Worm (Caenorhabditis elegans) whole organism, L2 larva: ENCODE measurements around the gene W02D7.5.

Experiments
- C34F6.9 ChIP-seq: fragments of 150-350 bp; optimal IDR thresholded peaks from 2 replicates; lab custom pipeline; 2014; ENCODE audit warnings: missing biosample characterization, missing genetic modification characterization
- Y55F3AM.14 ChIP-seq: fragments of 200-800 bp; sonication (Bioruptor generic); optimal IDR thresholded peaks from 2 replicates; lab custom pipeline; 2018; ENCODE audit warnings: mild to moderate bottlenecking, missing genetic modification characterization, missing compliant biosample characterization
- ama-1 ChIP-seq: fragments of 150-350 bp; optimal IDR thresholded peaks from 2 replicates; lab custom pipeline; 2018; ENCODE audit warnings: inconsistent platforms
- ceh-82 ChIP-seq: fragments of 150-350 bp; optimal IDR thresholded peaks from 2 replicates; lab custom pipeline; 2014; ENCODE audit warnings: missing biosample characterization, missing genetic modification characterization
- lin-39 ChIP-seq: fragments of 150-350 bp; optimal IDR thresholded peaks from 2 replicates; lab custom pipeline; 2014; ENCODE audit warnings: missing biosample characterization, missing genetic modification reagents, missing genetic modification characterization
- mab-5 ChIP-seq: fragments of 150-350 bp; optimal IDR thresholded peaks from 2 replicates; lab custom pipeline; 2014; ENCODE audit warnings: missing biosample characterization, missing genetic modification characterization
- nhr-10 ChIP-seq: sonication (generic microtip); optimal IDR thresholded peaks from 2 replicates; lab custom pipeline; 2017; ENCODE audit warnings: missing biosample characterization, missing genetic modification characterization
- nhr-11 ChIP-seq: fragments of 150-350 bp; optimal IDR thresholded peaks from 2 replicates; lab custom pipeline; 2014; ENCODE audit warnings: missing biosample characterization, missing genetic modification characterization
- nhr-12 ChIP-seq: fragments of 150-350 bp; optimal IDR thresholded peaks from 2 replicates; lab custom pipeline; 2014; ENCODE audit warnings: missing biosample characterization, missing genetic modification characterization
- nhr-23 ChIP-seq: fragments of 150-350 bp; optimal IDR thresholded peaks from 2 replicates; lab custom pipeline; 2014; ENCODE audit warnings: missing biosample characterization, missing genetic modification reagents, missing genetic modification characterization
- zag-1 ChIP-seq: fragments of 150-350 bp; optimal IDR thresholded peaks from 2 replicates; lab custom pipeline; 2014; ENCODE audit warnings: missing biosample characterization, missing genetic modification characterization
- ztf-11 ChIP-seq: sonication (generic microtip); optimal IDR thresholded peaks from 2 replicates; lab custom pipeline; 2017; ENCODE audit warnings: missing biosample characterization, missing genetic modification characterization

- TF ChIP-seq lin-39: no peak
- no peak for TF ChIP-seq ceh-82
- no peak for TF ChIP-seq Y55F3AM.14 (GFP tag; lab: Kevin White, UChicago)
- TF ChIP-seq nhr-12: no peak
- TF ChIP-seq nhr-23 (tag; lab: Kevin White, UChicago): no peak
- no peak for TF ChIP-seq ztf-11 (tag; lab: Kevin White, UChicago)
- no peak for TF ChIP-seq nhr-11 (tag; lab: Kevin White, UChicago)
- no peak for TF ChIP-seq mab-5 (tag; lab: Kevin White, UChicago)
- TF ChIP-seq zag-1 (tag; lab: Kevin White, UChicago): no peak
- no peak for TF ChIP-seq C34F6.9 (tag; lab: Kevin White, UChicago)
- no peak for TF ChIP-seq nhr-10
- no peak for TF ChIP-seq ama-1 (lab: Kevin White, UChicago)
Observed at ce11 chrV:8267275-8267674, 31.8 kb downstream of the W02D7.5 start.
